Fruit fly (Drosophila melanogaster) whole organism, embryonic: Measurements from ENCODE around the gene LysD.
A peak's percentile ranks its signal among the peaks of the same experiment; 100 is the strongest.

Experiments
- BtbVII ChIP-seq: fragments of 200-800 bp; sonication (Bioruptor generic); optimal IDR thresholded peaks from 3 replicates; lab custom pipeline; 2017; ENCODE audit warnings: missing biosample characterization, mild to moderate bottlenecking, missing genetic modification characterization
- CG10147 ChIP-seq: fragments of 200-800 bp; sonication (Bioruptor generic); optimal IDR thresholded peaks from 2 replicates; lab custom pipeline; 2019; ENCODE audit warnings: missing biosample characterization, mild to moderate bottlenecking, missing genetic modification characterization, moderate library complexity
- CG10654 ChIP-seq: fragments of 200-800 bp; sonication (Bioruptor generic); optimal IDR thresholded peaks from 2 replicates; lab custom pipeline; 2016; ENCODE audit warnings: missing biosample characterization, missing genetic modification characterization
- CG11456 ChIP-seq: fragments of 200-800 bp; sonication (Bioruptor generic); IDR thresholded peaks from 3 replicates; pipeline ENCODE4 v1.3.6; 2022; ENCODE audit warnings: missing biosample characterization, missing genetic modification characterization
- CG11723 ChIP-seq: fragments of 200-800 bp; sonication (Bioruptor generic); optimal IDR thresholded peaks from 2 replicates; lab custom pipeline; 2017; ENCODE audit warnings: missing biosample characterization, mild to moderate bottlenecking, missing genetic modification characterization
- CG1233 ChIP-seq: fragments of 200-800 bp; sonication (Bioruptor generic); optimal IDR thresholded peaks from 4 replicates; lab custom pipeline; 2018; ENCODE audit warnings: missing biosample characterization, mild to moderate bottlenecking, missing genetic modification characterization
- CG13287 ChIP-seq: fragments of 200-800 bp; sonication (Bioruptor generic); IDR thresholded peaks from 2 replicates; pipeline ENCODE4 v1.3.6; 2022; ENCODE audit warnings: missing biosample characterization, missing genetic modification characterization; ENCODE audit not compliant: partially characterized antibody
- CG13424 ChIP-seq: fragments of 200-800 bp; sonication (Bioruptor generic); optimal IDR thresholded peaks from 2 replicates; lab custom pipeline; 2019; ENCODE audit warnings: missing biosample characterization, mild to moderate bottlenecking, missing genetic modification characterization, moderate library complexity
- CG1832 ChIP-seq: fragments of 200-800 bp; sonication (Bioruptor generic); optimal IDR thresholded peaks from 2 replicates; lab custom pipeline; 2017; ENCODE audit warnings: missing biosample characterization, mild to moderate bottlenecking, missing genetic modification characterization, inconsistent platforms
- CG2678 ChIP-seq: fragments of 200-800 bp; sonication (Bioruptor generic); optimal IDR thresholded peaks from 3 replicates; lab custom pipeline; 2019; ENCODE audit warnings: missing biosample characterization, mild to moderate bottlenecking, missing genetic modification characterization, moderate library complexity
- CG3065 ChIP-seq: fragments of 200-800 bp; sonication (Bioruptor generic); optimal IDR thresholded peaks from 2 replicates; lab custom pipeline; 2016; ENCODE audit warnings: missing biosample characterization, missing genetic modification characterization
- CG31365 ChIP-seq: fragments of 200-800 bp; sonication (Bioruptor generic); optimal IDR thresholded peaks from 2 replicates; lab custom pipeline; 2018; ENCODE audit warnings: missing biosample characterization, mild to moderate bottlenecking, missing genetic modification characterization
- CG32772 ChIP-seq: fragments of 200-800 bp; sonication (Bioruptor generic); IDR thresholded peaks from 2 replicates; pipeline ENCODE4 v1.3.6; 2022; ENCODE audit warnings: missing biosample characterization, missing genetic modification characterization
- CG4360 ChIP-seq: fragments of 200-800 bp; sonication (Bioruptor generic); IDR thresholded peaks from 2 replicates; pipeline ENCODE4 v1.3.6; 2022; ENCODE audit warnings: missing biosample characterization, missing genetic modification characterization
- CG4424 ChIP-seq: fragments of 200-800 bp; sonication (Bioruptor generic); optimal IDR thresholded peaks from 3 replicates; lab custom pipeline; 2016; ENCODE audit warnings: missing biosample characterization, missing genetic modification characterization
- CG5180 ChIP-seq: fragments of 200-800 bp; sonication (Bioruptor generic); optimal IDR thresholded peaks from 3 replicates; lab custom pipeline; 2017; ENCODE audit warnings: missing biosample characterization, missing genetic modification characterization, mild to moderate bottlenecking, moderate library complexity, missing genetic modification reagents
- CG5245 ChIP-seq: fragments of 200-800 bp; sonication (Bioruptor generic); optimal IDR thresholded peaks from 3 replicates; lab custom pipeline; 2016; ENCODE audit warnings: missing biosample characterization, missing genetic modification characterization
- CG7745 ChIP-seq: fragments of 200-800 bp; sonication (Bioruptor generic); optimal IDR thresholded peaks from 2 replicates; lab custom pipeline; 2018; ENCODE audit warnings: missing biosample characterization, mild to moderate bottlenecking, missing genetic modification characterization, moderate library complexity
- CG7839 ChIP-seq: fragments of 200-800 bp; sonication (Bioruptor generic); optimal IDR thresholded peaks from 3 replicates; lab custom pipeline; 2018; ENCODE audit warnings: missing biosample characterization, mild to moderate bottlenecking, missing genetic modification characterization, moderate library complexity
- CG8281 ChIP-seq: fragments of 200-800 bp; sonication (Bioruptor generic); optimal IDR thresholded peaks from 2 replicates; lab custom pipeline; 2018; ENCODE audit warnings: missing biosample characterization, mild to moderate bottlenecking, missing genetic modification characterization, moderate library complexity
- CG8924 ChIP-seq: fragments of 200-800 bp; optimal IDR thresholded peaks from 3 replicates; lab custom pipeline; 2019; ENCODE audit warnings: missing biosample characterization, mild to moderate bottlenecking, missing genetic modification characterization, moderate library complexity
- D19A ChIP-seq: fragments of 200-800 bp; optimal IDR thresholded peaks from 3 replicates; lab custom pipeline; 2019; ENCODE audit warnings: missing biosample characterization, mild to moderate bottlenecking, missing genetic modification characterization, moderate library complexity
- Dip2 ChIP-seq: fragments of 200-800 bp; sonication (Bioruptor generic); IDR thresholded peaks from 2 replicates; pipeline ENCODE4 v1.3.6; 2022; ENCODE audit warnings: missing biosample characterization, missing genetic modification characterization
- GATAe ChIP-seq: fragments of 200-800 bp; sonication (Bioruptor generic); conservative IDR thresholded peaks from 2 replicates; pipeline ENCODE4 v1.3.6; 2022; ENCODE audit warnings: missing biosample characterization, missing genetic modification characterization
- Myb ChIP-seq: fragments of 200-800 bp; sonication (Bioruptor generic); optimal IDR thresholded peaks from 2 replicates; lab custom pipeline; 2016; ENCODE audit warnings: missing biosample characterization, missing genetic modification characterization
- NFAT ChIP-seq: fragments of 200-800 bp; sonication (Bioruptor generic); IDR thresholded peaks from 2 replicates; pipeline ENCODE4 v1.3.6; 2022; ENCODE audit warnings: missing biosample characterization, missing genetic modification characterization
- Usf ChIP-seq: fragments of 200-800 bp; sonication (Bioruptor generic); optimal IDR thresholded peaks from 2 replicates; lab custom pipeline; 2017; ENCODE audit warnings: missing genotype, missing biosample characterization, missing genetic modification characterization
- caup ChIP-seq: fragments of 200-800 bp; sonication (Bioruptor generic); optimal IDR thresholded peaks from 3 replicates; lab custom pipeline; 2017; ENCODE audit warnings: missing biosample characterization, mild to moderate bottlenecking, missing genetic modification characterization, moderate library complexity; ENCODE audit not compliant: severe bottlenecking
- chm ChIP-seq: fragments of 200-800 bp; sonication (Bioruptor generic); IDR thresholded peaks from 2 replicates; pipeline ENCODE4 v1.3.6; 2022; ENCODE audit warnings: missing biosample characterization, missing genetic modification characterization
- chn ChIP-seq: fragments of 200-800 bp; sonication (Bioruptor generic); optimal IDR thresholded peaks from 2 replicates; lab custom pipeline; 2016; ENCODE audit warnings: missing biosample characterization, missing genetic modification characterization
- crc ChIP-seq: fragments of 200-800 bp; sonication (Bioruptor generic); optimal IDR thresholded peaks from 2 replicates; lab custom pipeline; 2016; ENCODE audit warnings: missing biosample characterization, missing genetic modification characterization
- crp ChIP-seq, 2 experiments: fragments of 200-800 bp; sonication (Bioruptor generic); optimal IDR thresholded peaks; 2 replicates in 1 of 2; 3 replicates in 1 of 2; lab custom pipeline; 2017; ENCODE audit warnings: missing biosample characterization in 2 of 2, missing genetic modification characterization in 2 of 2, mild to moderate bottlenecking in 1 of 2, moderate library complexity in 1 of 2
- dimm ChIP-seq: fragments of 200-800 bp; sonication (Bioruptor generic); IDR thresholded peaks from 2 replicates; pipeline ENCODE4 v1.3.6; 2022; ENCODE audit warnings: missing biosample characterization, missing genetic modification characterization
- fd64A ChIP-seq: fragments of 200-800 bp; sonication (Bioruptor generic); optimal IDR thresholded peaks from 3 replicates; lab custom pipeline; 2018; ENCODE audit warnings: missing biosample characterization, mild to moderate bottlenecking, missing genetic modification characterization
- fu2 ChIP-seq: fragments of 200-800 bp; sonication (Bioruptor generic); optimal IDR thresholded peaks from 2 replicates; lab custom pipeline; 2016; ENCODE audit warnings: missing biosample characterization, missing genetic modification characterization
- gt ChIP-seq: fragments of 200-800 bp; sonication (Bioruptor generic); IDR thresholded peaks from 2 replicates; pipeline ENCODE4 v1.3.6; 2022; ENCODE audit warnings: missing biosample characterization, missing genetic modification characterization
- h ChIP-seq: fragments of >200 bp; optimal IDR thresholded peaks from 2 replicates; lab custom pipeline; 2017
- hb ChIP-seq: fragments of 200-800 bp; sonication (Bioruptor generic); IDR thresholded peaks from 3 replicates; pipeline ENCODE4 v1.3.6; 2022; ENCODE audit warnings: missing biosample characterization, missing genetic modification characterization; ENCODE audit not compliant: partially characterized antibody
- hbn ChIP-seq: fragments of 200-800 bp; sonication (Bioruptor generic); IDR thresholded peaks from 2 replicates; pipeline ENCODE4 v1.3.6; 2022; ENCODE audit warnings: missing biosample characterization, missing genetic modification characterization; ENCODE audit not compliant: partially characterized antibody
- lab ChIP-seq: fragments of 200-800 bp; sonication (Bioruptor generic); optimal IDR thresholded peaks from 3 replicates; lab custom pipeline; 2017; ENCODE audit warnings: missing biosample characterization, missing genetic modification characterization, mild to moderate bottlenecking, moderate library complexity, missing genetic modification reagents
- lilli ChIP-seq: fragments of 200-800 bp; sonication (Bioruptor generic); optimal IDR thresholded peaks from 3 replicates; lab custom pipeline; 2016; ENCODE audit warnings: missing biosample characterization, missing genetic modification characterization
- nmo ChIP-seq: fragments of 200-800 bp; sonication (Bioruptor generic); optimal IDR thresholded peaks from 2 replicates; lab custom pipeline; 2018; ENCODE audit warnings: missing biosample characterization, mild to moderate bottlenecking, missing genetic modification characterization, moderate library complexity
- pb ChIP-seq: fragments of 200-800 bp; sonication (Bioruptor generic); optimal IDR thresholded peaks from 3 replicates; lab custom pipeline; 2016; ENCODE audit warnings: missing biosample characterization, missing genetic modification characterization
- schlank ChIP-seq: fragments of 200-800 bp; sonication (Bioruptor generic); optimal IDR thresholded peaks from 2 replicates; lab custom pipeline; 2018; ENCODE audit warnings: missing biosample characterization, mild to moderate bottlenecking, missing genetic modification characterization
- sim ChIP-seq: fragments of 200-800 bp; sonication (Bioruptor generic); IDR thresholded peaks from 2 replicates; pipeline ENCODE4 v1.3.6; 2022; ENCODE audit warnings: missing biosample characterization, missing genetic modification characterization
- sob ChIP-seq: fragments of 200-800 bp; sonication (Bioruptor generic); IDR thresholded peaks from 2 replicates; pipeline ENCODE4 v1.3.6; 2022; ENCODE audit warnings: missing biosample characterization, missing genetic modification characterization
- tgo ChIP-seq: fragments of 200-800 bp; sonication (Bioruptor generic); IDR thresholded peaks from 3 replicates; pipeline ENCODE4 v1.3.6; 2022; ENCODE audit warnings: missing biosample characterization, missing genetic modification characterization
- tup ChIP-seq: fragments of 200-800 bp; sonication (Bioruptor generic); optimal IDR thresholded peaks from 2 replicates; lab custom pipeline; 2016; ENCODE audit warnings: missing biosample characterization, mild to moderate bottlenecking, missing genetic modification characterization, moderate library complexity
- vnd ChIP-seq: fragments of 200-800 bp; sonication (Bioruptor generic); IDR thresholded peaks from 3 replicates; pipeline ENCODE4 v1.3.6; 2022; ENCODE audit warnings: missing biosample characterization, missing genetic modification characterization; ENCODE audit not compliant: partially characterized antibody
- z ChIP-seq: fragments of 200-800 bp; sonication (Bioruptor generic); IDR thresholded peaks from 3 replicates; pipeline ENCODE4 v1.3.6; 2022; ENCODE audit warnings: missing biosample characterization, missing genetic modification characterization
- zfh1 ChIP-seq: fragments of 200-800 bp; sonication (Bioruptor generic); IDR thresholded peaks from 3 replicates; pipeline ENCODE4 v1.3.6; 2022; ENCODE audit warnings: missing biosample characterization, missing genetic modification characterization

The LysD gene

dm6 chr3L:1177085-1177484, 33.9 kb downstream of the LysD start, which contains the start of gene bab2 (continued):
- TF ChIP-seq zfh1 (GFP tag; lab: Robert Waterston, UW) (0 out of 3 replicates have a peak, but pooled peaks have one; percentile 19), CG31365 (tag; lab: Kevin White, UChicago) (no peak), fd64A (GFP tag; lab: Kevin White, UChicago) (peak; percentile 46), CG10654 (GFP tag; lab: Kevin White, UChicago) (no peak), CG8924 (tag; lab: Kevin White, UChicago) (peak; percentile 72), z (no peak), CG8281 (tag; lab: Kevin White, UChicago) (no peak), dimm (GFP tag; lab: Robert Waterston, UW) (no peak), tup (GFP tag; lab: Kevin White, UChicago) (no peak), CG1233 (GFP tag; lab: Kevin White, UChicago) (no peak), CG7839 (tag; lab: Kevin White, UChicago) (peak; percentile 1), CG4424 (GFP tag; lab: Kevin White, UChicago) (no peak), sim (0 out of 2 replicates have a peak, but pooled peaks have one; percentile 9), chn (no peak), NFAT (no peak), pb (GFP tag; lab: Kevin White, UChicago) (peak; percentile 9), vnd (no peak), CG3065 (GFP tag; lab: Kevin White, UChicago) (no peak), crp (GFP tag; optimal IDR thresholded peaks at IDR 0.05; lab: Kevin White, UChicago) (no peak), hb (GFP tag; lab: Robert Waterston, UW) (no peak), CG1832 (no peak), CG5180 (GFP tag; lab: Kevin White, UChicago) (peak; percentile 54), CG5245 (GFP tag; lab: Kevin White, UChicago) (no peak), tgo (GFP tag; lab: Robert Waterston, UW) (no peak), lab (GFP tag; lab: Kevin White, UChicago) (peak; percentile 2), CG4360 (peak; percentile 100), CG13287 (GFP tag; lab: Robert Waterston, UW) (peak; percentile 54; the same call in 1 of the 2 replicates), crc (no peak), CG13424 (no peak), sob (GFP tag; lab: Robert Waterston, UW) (0 out of 2 replicates have a peak, but pooled peaks have one; percentile 32), CG2678 (tag; lab: Kevin White, UChicago) (no peak), h (lab: Kevin White, UChicago) (no peak), schlank (tag; lab: Kevin White, UChicago) (no peak), CG11723 (peak; percentile 12), Myb (GFP tag; lab: Kevin White, UChicago) (no peak), GATAe (GFP tag; lab: Robert Waterston, UW) (no peak), CG10147 (GFP tag; lab: Kevin White, UChicago) (peak; percentile 4), CG11456 (GFP tag; lab: Robert Waterston, UW) (no peak), hbn (GFP tag; lab: Robert Waterston, UW) (peak; percentile 17; the same call in 1 of the 2 replicates), CG32772 (GFP tag; lab: Robert Waterston, UW) (no peak), gt (GFP tag; lab: Robert Waterston, UW) (no peak), BtbVII (peak; percentile 0), lilli (peak; percentile 12), Dip2 (GFP tag; lab: Robert Waterston, UW) (no peak), D19A (tag; lab: Kevin White, UChicago) (peak; percentile 33), caup (no peak), CG7745 (tag; lab: Kevin White, UChicago) (peak; percentile 15), fu2 (no peak), nmo (GFP tag; lab: Kevin White, UChicago) (peak; percentile 3), chm (GFP tag; lab: Robert Waterston, UW) (peak; percentile 95), Usf (no peak)
